Fruit fly (Drosophila melanogaster): ENCODE results near the gene tilB.

tilB gene

DNA sequence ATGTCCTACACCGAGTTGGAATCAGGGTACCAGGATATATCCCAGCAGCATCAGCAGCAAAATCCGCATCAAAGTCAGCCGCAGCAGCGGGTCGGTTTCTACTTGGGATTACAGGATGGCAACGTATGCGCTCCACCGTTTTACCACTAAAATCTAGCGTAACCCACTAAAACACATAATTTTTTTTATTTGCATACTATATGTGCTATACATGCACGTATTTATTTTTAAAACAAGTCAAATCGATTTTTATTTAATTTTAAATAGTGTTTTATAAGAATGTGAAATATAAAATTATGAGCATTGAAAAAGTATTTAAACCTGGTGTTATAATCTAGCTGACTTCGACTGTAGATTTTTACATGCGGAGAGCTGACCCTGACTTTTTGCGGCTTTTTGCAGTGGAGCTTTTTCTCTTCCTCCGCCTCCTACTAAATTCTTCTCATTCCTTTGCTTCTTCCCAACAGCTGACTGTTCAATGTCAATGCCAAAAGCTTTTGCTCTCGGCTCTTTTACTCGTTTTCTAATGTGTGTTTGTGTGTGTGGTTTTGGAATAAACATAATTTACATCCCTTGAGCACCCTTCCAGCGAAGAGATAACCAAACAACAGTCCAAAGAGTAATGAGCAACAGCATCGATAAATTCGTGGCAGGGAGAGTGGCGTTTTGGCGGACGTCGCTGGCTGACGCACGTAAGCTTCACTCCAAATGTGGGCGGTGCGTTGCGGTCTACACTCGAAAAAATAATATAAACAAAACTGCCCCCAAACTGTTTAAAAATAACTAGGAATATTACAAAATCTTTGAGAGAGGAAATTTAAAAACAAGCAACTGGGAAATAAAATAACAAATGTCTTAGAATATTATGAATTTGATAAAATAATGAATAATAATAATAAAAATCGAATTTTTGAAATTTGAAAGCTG, 38.4 kb downstream of the tilB start (continued):
- peak in 1 of 2 experiments; percentile 54 for TF ChIP-seq bsh (GFP tag; optimal IDR thresholded peaks at IDR 0.05)
- TF ChIP-seq CG16779 (GFP tag; IDR thresholded peaks at IDR 0.05): no peak
- peak; percentile 49 for TF ChIP-seq sob (GFP tag; IDR thresholded peaks at IDR 0.05)
- peak; percentile 20; the same call in 1 of the 2 replicates for TF ChIP-seq Ravus (GFP tag; IDR thresholded peaks at IDR 0.05)
- TF ChIP-seq CG18011 (GFP tag; optimal IDR thresholded peaks at IDR 0.05): peak; percentile 0
- TF ChIP-seq fd96Cb (tag; optimal IDR thresholded peaks at IDR 0.05): peak; percentile 52
- no peak for TF ChIP-seq hbn (GFP tag; IDR thresholded peaks at IDR 0.05; ENCODE audit: partially characterized antibody)
- no peak for TF ChIP-seq hb (GFP tag; IDR thresholded peaks at IDR 0.05; ENCODE audit: partially characterized antibody)
- TF ChIP-seq HLH3B (GFP tag; IDR thresholded peaks at IDR 0.05): peak; percentile 60
- peak; percentile 29; the same call in 1 of the 2 replicates for TF ChIP-seq al (GFP tag; IDR thresholded peaks at IDR 0.05)
- peak; percentile 55; the same call in 1 of the 2 replicates for TF ChIP-seq CG17328 (GFP tag; IDR thresholded peaks at IDR 0.05)
- TF ChIP-seq Ada2b (GFP tag; IDR thresholded peaks at IDR 0.05): peak; percentile 52
- TF ChIP-seq CG34376 (GFP tag; optimal IDR thresholded peaks at IDR 0.05): peak; percentile 61
- peak; percentile 90 for TF ChIP-seq ftz-f1 (GFP tag; optimal IDR thresholded peaks at IDR 0.05)
- TF ChIP-seq Sox100B (GFP tag; optimal IDR thresholded peaks at IDR 0.05): peak; percentile 21
- peak; percentile 1 for TF ChIP-seq lilli (GFP tag; optimal IDR thresholded peaks at IDR 0.05)
- TF ChIP-seq Ssrp (tag; optimal IDR thresholded peaks at IDR 0.05): peak; percentile 20
- TF ChIP-seq Lpt (GFP tag; optimal IDR thresholded peaks at IDR 0.05): no peak
- TF ChIP-seq gem (tag; optimal IDR thresholded peaks at IDR 0.05): peak; percentile 70
- peak; percentile 46 for TF ChIP-seq CG14441 (GFP tag; IDR thresholded peaks at IDR 0.05)
- TF ChIP-seq Drgx (GFP tag; IDR thresholded peaks at IDR 0.05): no peak
- TF ChIP-seq CG32532 (GFP tag; IDR thresholded peaks at IDR 0.05): peak; percentile 69
- no peak for TF ChIP-seq emc (GFP tag; optimal IDR thresholded peaks at IDR 0.05)
- TF ChIP-seq sug (tag; optimal IDR thresholded peaks at IDR 0.05): peak; percentile 73
- peak; percentile 21 to 77 for TF ChIP-seq Trl (optimal IDR thresholded peaks at IDR 0.05)
- TF ChIP-seq Trl (GFP tag; optimal IDR thresholded peaks at IDR 0.05): no peak
- TF ChIP-seq Atf6 (GFP tag; IDR thresholded peaks at IDR 0.05): peak; percentile 22; the same call in 1 of the 2 replicates
- peak; percentile 73 for TF ChIP-seq Rfx (GFP tag; IDR thresholded peaks at IDR 0.05)
- TF ChIP-seq btn (GFP tag; optimal IDR thresholded peaks at IDR 0.05): no peak
- TF ChIP-seq dmrt99B (tag; optimal IDR thresholded peaks at IDR 0.05): peak; percentile 64
- TF ChIP-seq CG2889 (GFP tag; IDR thresholded peaks at IDR 0.05): no peak
- peak; percentile 30 for TF ChIP-seq Fer3 (tag; optimal IDR thresholded peaks at IDR 0.05)
- peak; percentile 1 for TF ChIP-seq Myb (GFP tag; optimal IDR thresholded peaks at IDR 0.05)
- peak; percentile 52 for TF ChIP-seq unpg (GFP tag; optimal IDR thresholded peaks at IDR 0.05)
- no peak for TF ChIP-seq HLH54F (GFP tag; optimal IDR thresholded peaks at IDR 0.05)
- peak; percentile 54 for TF ChIP-seq CG17359 (tag; optimal IDR thresholded peaks at IDR 0.05)
- peak; percentile 53 for TF ChIP-seq Sox102F (GFP tag; optimal IDR thresholded peaks at IDR 0.05)
- peak; percentile 63 for TF ChIP-seq phol (tag; optimal IDR thresholded peaks at IDR 0.05)
- no peak for TF ChIP-seq z (GFP tag; IDR thresholded peaks at IDR 0.05)
- TF ChIP-seq chinmo (GFP tag; IDR thresholded peaks at IDR 0.05; ENCODE audit: partially characterized antibody): peak; percentile 72; the same call in 1 of the 4 replicates
- no peak for TF ChIP-seq gsb-n (tag; optimal IDR thresholded peaks at IDR 0.05)
- TF ChIP-seq seq (GFP tag; IDR thresholded peaks at IDR 0.05): no peak
- peak; percentile 44 for TF ChIP-seq scrt (GFP tag; optimal IDR thresholded peaks at IDR 0.05)
- TF ChIP-seq CG14710 (tag; optimal IDR thresholded peaks at IDR 0.05): peak; percentile 23
- TF ChIP-seq BtbVII (GFP tag; optimal IDR thresholded peaks at IDR 0.05): peak; percentile 26
- peak; percentile 51; the same call in 1 of the 2 replicates for TF ChIP-seq CG14014 (GFP tag; IDR thresholded peaks at IDR 0.05)
- TF ChIP-seq Spps (tag; optimal IDR thresholded peaks at IDR 0.05): no peak
- TF ChIP-seq Hey (tag; optimal IDR thresholded peaks at IDR 0.05): no peak
- TF ChIP-seq zfh1 (GFP tag; IDR thresholded peaks at IDR 0.05): 0 out of 3 replicates have a peak, but pooled peaks have one; percentile 5
